Worm (Caenorhabditis elegans) whole organism, young adult: ENCODE results near the gene sgnh-1.

Source experiments
- B0019.2 ChIP-seq: fragments of 200-800 bp; sonication (Bioruptor generic); conservative IDR thresholded peaks from 2 replicates; pipeline ENCODE4 v1.3.6; 2022; ENCODE audit warnings: missing genetic modification reagents, missing genetic modification characterization, missing compliant biosample characterization
- B0261.1 ChIP-seq: sonication (generic microtip); optimal IDR thresholded peaks from 2 replicates; lab custom pipeline; 2016; ENCODE audit warnings: mild to moderate bottlenecking, missing genetic modification characterization, moderate library complexity, missing compliant biosample characterization
- C06A6.2 ChIP-seq: fragments of 200-800 bp; sonication (Bioruptor generic); conservative IDR thresholded peaks from 2 replicates; pipeline ENCODE4 v1.3.6; 2022; ENCODE audit warnings: missing genetic modification characterization, missing compliant biosample characterization
- F33H1.4 ChIP-seq: fragments of 200-800 bp; sonication (Bioruptor generic); IDR thresholded peaks from 2 replicates; pipeline ENCODE4 v1.3.6; 2022; ENCODE audit warnings: missing genetic modification reagents, missing genetic modification characterization, missing compliant biosample characterization
- F55B11.4 ChIP-seq: sonication (generic microtip); optimal IDR thresholded peaks from 2 replicates; lab custom pipeline; 2016; ENCODE audit warnings: missing compliant biosample characterization, missing genetic modification characterization, borderline replicate concordance; ENCODE audit not compliant: insufficient read depth
- F57C9.4 ChIP-seq: sonication (generic microtip); optimal IDR thresholded peaks from 2 replicates; lab custom pipeline; 2017; ENCODE audit warnings: mild to moderate bottlenecking, missing genetic modification characterization, missing compliant biosample characterization
- T07F8.4 ChIP-seq: sonication (generic microtip); optimal IDR thresholded peaks from 2 replicates; lab custom pipeline; 2016; ENCODE audit warnings: mild to moderate bottlenecking, missing genetic modification characterization, moderate library complexity, missing compliant biosample characterization
- Y67H2A.10 ChIP-seq: fragments of 200-800 bp; sonication (Bioruptor generic); conservative IDR thresholded peaks from 2 replicates; pipeline ENCODE4 v1.3.6; 2022; ENCODE audit warnings: missing genetic modification reagents, missing genetic modification characterization, missing compliant biosample characterization
- ama-1 ChIP-seq, 3 experiments: fragments of 150-350 bp in 1 of 3; sonication (generic microtip) in 2 of 3; optimal IDR thresholded peaks; 2 replicates each; lab custom pipeline; 2014 to 2018; ENCODE audit warnings: missing biosample characterization in 2 of 3, missing genetic modification characterization in 2 of 3, missing genetic modification reagents in 2 of 3
- aptf-3 ChIP-seq: fragments of 200-800 bp; sonication (Bioruptor generic); IDR thresholded peaks from 2 replicates; pipeline ENCODE4 v1.3.6; 2022; ENCODE audit warnings: missing genetic modification characterization, missing compliant biosample characterization
- attf-3 ChIP-seq: fragments of 200-800 bp; sonication (Bioruptor generic); conservative IDR thresholded peaks from 2 replicates; pipeline ENCODE4 v1.3.6; 2022; ENCODE audit warnings: missing genetic modification reagents, missing genetic modification characterization, missing compliant biosample characterization
- bed-2 ChIP-seq: fragments of 200-800 bp; sonication (Bioruptor generic); IDR thresholded peaks from 2 replicates; pipeline ENCODE4 v1.3.6; 2022; ENCODE audit warnings: missing genetic modification reagents, missing genetic modification characterization, missing compliant biosample characterization
- cebp-1 ChIP-seq, 2 experiments: fragments of 200-800 bp in 1 of 2; sonication (Bioruptor generic) in 1 of 2; sonication (generic microtip) in 1 of 2; IDR thresholded peaks in 1 of 2; optimal IDR thresholded peaks in 1 of 2; 2 replicates each; pipeline versions ENCODE4 v1.3.6 to Lab custom; 2017 to 2022; ENCODE audit warnings: missing compliant biosample characterization in 2 of 2, missing genetic modification characterization in 2 of 2, mild to moderate bottlenecking in 1 of 2, missing genetic modification reagents in 1 of 2, moderate library complexity in 1 of 2
- ceh-40 ChIP-seq: fragments of 200-800 bp; sonication (Bioruptor generic); IDR thresholded peaks from 2 replicates; pipeline ENCODE4 v1.3.6; 2022; ENCODE audit warnings: missing genetic modification characterization, missing compliant biosample characterization
- die-1 ChIP-seq: sonication (generic microtip); optimal IDR thresholded peaks from 2 replicates; lab custom pipeline; 2016; ENCODE audit warnings: missing genotype, mild to moderate bottlenecking, missing genetic modification characterization, missing compliant biosample characterization
- dpl-1 ChIP-seq: fragments of 150-350 bp; optimal IDR thresholded peaks from 2 replicates; lab custom pipeline; 2014; ENCODE audit warnings: missing biosample characterization, missing genetic modification reagents, missing genetic modification characterization
- efl-1 ChIP-seq: fragments of 150-350 bp; optimal IDR thresholded peaks from 2 replicates; lab custom pipeline; 2014; ENCODE audit warnings: missing biosample characterization, missing genetic modification reagents, missing genetic modification characterization
- egrh-3 ChIP-seq: fragments of 200-800 bp; sonication (Bioruptor generic); IDR thresholded peaks from 2 replicates; pipeline ENCODE4 v1.3.6; 2022; ENCODE audit warnings: missing genetic modification reagents, missing genetic modification characterization, missing compliant biosample characterization
- ets-4 ChIP-seq: fragments of 200-800 bp; sonication (Bioruptor generic); optimal IDR thresholded peaks from 2 replicates; lab custom pipeline; 2018; ENCODE audit warnings: mild to moderate bottlenecking, missing genetic modification characterization, missing compliant biosample characterization
- fkh-3 ChIP-seq: sonication (generic microtip); optimal IDR thresholded peaks from 2 replicates; lab custom pipeline; 2016; ENCODE audit warnings: mild to moderate bottlenecking, missing genetic modification characterization, missing compliant biosample characterization
- gei-17 ChIP-seq: fragments of 200-800 bp; sonication (Bioruptor generic); optimal IDR thresholded peaks from 2 replicates; lab custom pipeline; 2018; ENCODE audit warnings: mild to moderate bottlenecking, missing genetic modification characterization, missing compliant biosample characterization
- hlh-12 ChIP-seq: sonication (generic microtip); optimal IDR thresholded peaks from 2 replicates; lab custom pipeline; 2016; ENCODE audit warnings: missing genetic modification characterization, missing compliant biosample characterization
- lag-1 ChIP-seq: fragments of 200-800 bp; sonication (Bioruptor generic); IDR thresholded peaks from 2 replicates; pipeline ENCODE4 v1.3.6; 2022; ENCODE audit warnings: missing genetic modification reagents, missing genetic modification characterization, missing compliant biosample characterization
- let-526 ChIP-seq: fragments of 200-800 bp; sonication (Bioruptor generic); IDR thresholded peaks from 2 replicates; pipeline ENCODE4 v1.3.6; 2022; ENCODE audit warnings: missing genetic modification reagents, missing genetic modification characterization, missing compliant biosample characterization
- lin-40 ChIP-seq: sonication (generic microtip); optimal IDR thresholded peaks from 2 replicates; lab custom pipeline; 2016; ENCODE audit warnings: missing genetic modification characterization, mild to moderate bottlenecking, missing compliant biosample characterization, missing genotype, missing genetic modification reagents
- madf-10 ChIP-seq: sonication (generic microtip); optimal IDR thresholded peaks from 2 replicates; lab custom pipeline; 2016; ENCODE audit warnings: mild to moderate bottlenecking, missing genetic modification characterization, missing compliant biosample characterization
- mel-28 ChIP-seq: sonication (generic microtip); optimal IDR thresholded peaks from 2 replicates; lab custom pipeline; 2016; ENCODE audit warnings: borderline replicate concordance, mild to moderate bottlenecking, missing genetic modification characterization, missing compliant biosample characterization
- mxl-1 ChIP-seq: sonication (generic microtip); optimal IDR thresholded peaks from 2 replicates; lab custom pipeline; 2016; ENCODE audit warnings: missing genetic modification characterization, missing compliant biosample characterization
- nfya-1 ChIP-seq: sonication (generic microtip); optimal IDR thresholded peaks from 2 replicates; lab custom pipeline; 2017; ENCODE audit warnings: antibody characterized with exemption, missing compliant biosample characterization, missing genetic modification characterization, borderline replicate concordance; ENCODE audit not compliant: insufficient read depth
- nhr-27 ChIP-seq: fragments of 200-800 bp; sonication (Bioruptor generic); optimal IDR thresholded peaks from 2 replicates; lab custom pipeline; 2018; ENCODE audit warnings: mild to moderate bottlenecking, missing genetic modification characterization, moderate library complexity, missing compliant biosample characterization
- nhr-90 ChIP-seq: sonication (generic microtip); optimal IDR thresholded peaks from 2 replicates; lab custom pipeline; 2016; ENCODE audit warnings: missing genotype, mild to moderate bottlenecking, missing genetic modification characterization, missing compliant biosample characterization
- rec-8 ChIP-seq, 2 experiments: sonication (generic microtip); optimal IDR thresholded peaks; 2 replicates each; lab custom pipeline; 2016; ENCODE audit warnings: mild to moderate bottlenecking in 2 of 2, missing genetic modification characterization in 2 of 2, missing genetic modification reagents in 2 of 2, missing genotype in 2 of 2, missing biosample characterization in 1 of 2, missing compliant biosample characterization in 1 of 2, moderate library complexity in 1 of 2
- rpc-1 ChIP-seq, 2 experiments: fragments of 150-350 bp in 1 of 2; sonication (generic microtip) in 1 of 2; optimal IDR thresholded peaks; 2 replicates each; lab custom pipeline; 2014 to 2018; ENCODE audit warnings: missing biosample characterization in 1 of 2, missing genetic modification characterization in 1 of 2, missing genetic modification reagents in 1 of 2, missing genotype in 1 of 2
- sea-2 ChIP-seq: fragments of 200-800 bp; sonication (Bioruptor generic); IDR thresholded peaks from 2 replicates; pipeline ENCODE4 v1.3.6; 2022; ENCODE audit warnings: missing genetic modification characterization, missing compliant biosample characterization
- snpc-4 ChIP-seq, 5 experiments: fragments of 150-350 bp in 1 of 5; sonication (generic microtip) in 4 of 5; optimal IDR thresholded peaks; 2 replicates each; lab custom pipeline; 2014 to 2018; ENCODE audit warnings: missing genetic modification characterization in 5 of 5, missing biosample characterization in 3 of 5, antibody characterized with exemption in 2 of 5, mild to moderate bottlenecking in 2 of 5, missing compliant biosample characterization in 2 of 5, missing genotype in 2 of 5, moderate library complexity in 2 of 5, missing genetic modification reagents in 1 of 5
- tbp1 ChIP-seq: fragments of 200-800 bp; sonication (Bioruptor generic); optimal IDR thresholded peaks from 2 replicates; lab custom pipeline; 2018; ENCODE audit warnings: mild to moderate bottlenecking, missing genetic modification characterization, missing compliant biosample characterization
- unc-130 ChIP-seq: sonication (generic microtip); optimal IDR thresholded peaks from 2 replicates; lab custom pipeline; 2016; ENCODE audit warnings: missing genetic modification reagents, missing genetic modification characterization, missing compliant biosample characterization
- unc-62 ChIP-seq: fragments of 150-350 bp; optimal IDR thresholded peaks from 2 replicates; lab custom pipeline; 2014; ENCODE audit warnings: missing biosample characterization, missing genetic modification reagents, missing genetic modification characterization
- xnd-1 ChIP-seq: sonication (generic microtip); optimal IDR thresholded peaks from 2 replicates; lab custom pipeline; 2016; ENCODE audit warnings: missing genotype, missing genetic modification reagents, missing genetic modification characterization, missing compliant biosample characterization
- zfh-2 ChIP-seq: fragments of 200-800 bp; sonication (Bioruptor generic); conservative IDR thresholded peaks from 2 replicates; pipeline ENCODE4 v1.3.6; 2022; ENCODE audit warnings: missing genetic modification reagents, missing genetic modification characterization, missing compliant biosample characterization
- ztf-25 ChIP-seq: fragments of 200-800 bp; sonication (Bioruptor generic); IDR thresholded peaks from 2 replicates; pipeline ENCODE4 v1.3.6; 2022; ENCODE audit warnings: missing genetic modification reagents, missing genetic modification characterization, missing compliant biosample characterization
- ztf-6 ChIP-seq: fragments of 200-800 bp; sonication (Bioruptor generic); IDR thresholded peaks from 2 replicates; pipeline ENCODE4 v1.3.6; 2022; ENCODE audit warnings: missing genetic modification reagents, missing genetic modification characterization, missing compliant biosample characterization

Gene sgnh-1

DNA sequence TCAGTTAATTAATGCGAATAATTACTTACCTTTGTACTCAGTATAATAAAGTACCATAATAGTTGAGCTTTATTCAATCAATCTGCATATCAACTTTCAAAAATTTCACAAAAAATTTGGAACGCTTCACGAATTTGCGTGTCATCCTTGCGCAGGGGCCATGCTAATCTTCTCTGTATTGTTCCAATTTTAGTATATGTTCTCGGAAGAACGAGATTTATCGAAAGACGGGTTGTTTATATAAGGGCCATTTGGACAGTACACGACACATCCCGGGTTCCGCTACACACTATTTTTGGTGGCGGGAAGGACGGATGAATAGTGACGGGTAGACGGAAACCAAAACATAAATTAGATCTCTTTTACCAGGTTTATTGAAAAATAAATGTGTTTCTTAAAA, 25.2 kb upstream of the sgnh-1 start (continued):
- no peak for TF ChIP-seq ceh-40 (GFP tag; lab: Robert Waterston, UW)
- 0 out of 2 replicates have a peak, but pooled peaks have one; percentile 67 for TF ChIP-seq ztf-25 (GFP tag; lab: Robert Waterston, UW)
- TF ChIP-seq F33H1.4 (GFP tag; lab: Robert Waterston, UW): no peak
- no peak for TF ChIP-seq dpl-1 (GFP tag; lab: Kevin White, UChicago)
- TF ChIP-seq ets-4 (GFP tag; lab: Kevin White, UChicago): no peak
- TF ChIP-seq ama-1 (optimal IDR thresholded peaks at IDR 0.05; lab: Kevin White, UChicago): no peak
- TF ChIP-seq ama-1 (GFP tag; optimal IDR thresholded peaks at IDR 0.05; lab: Kevin White, UChicago): no peak
- no peak for TF ChIP-seq nfya-1 (tag; lab: Kevin White, UChicago)
- peak; percentile 50 for TF ChIP-seq rpc-1 (optimal IDR thresholded peaks at IDR 0.05; lab: Kevin White, UChicago)
- peak; percentile 82 for TF ChIP-seq rpc-1 (tag; optimal IDR thresholded peaks at IDR 0.05; lab: Kevin White, UChicago)
- no peak for TF ChIP-seq bed-2 (GFP tag; lab: Robert Waterston, UW)
- TF ChIP-seq zfh-2 (GFP tag; lab: Robert Waterston, UW): no peak
- no peak for TF ChIP-seq Y67H2A.10
- TF ChIP-seq tbp1 (GFP tag; lab: Kevin White, UChicago): peak; percentile 80
- peak; percentile 33 for TF ChIP-seq die-1 (tag; lab: Kevin White, UChicago)
- TF ChIP-seq rec-8 (tag; optimal IDR thresholded peaks at IDR 0.05; lab: Kevin White, UChicago): no peak
- TF ChIP-seq B0261.1 (tag; lab: Kevin White, UChicago): peak; percentile 48
- TF ChIP-seq nhr-27 (tag; lab: Kevin White, UChicago): no peak
- TF ChIP-seq lag-1 (GFP tag; lab: Robert Waterston, UW): no peak
- no peak for TF ChIP-seq B0019.2 (GFP tag; lab: Robert Waterston, UW)
- no peak for TF ChIP-seq attf-3 (GFP tag; lab: Robert Waterston, UW)
- TF ChIP-seq lin-40 (tag; lab: Kevin White, UChicago): no peak
- TF ChIP-seq hlh-12 (tag; lab: Kevin White, UChicago): no peak
- TF ChIP-seq, all 124 proteins: peak for 13

DNA sequence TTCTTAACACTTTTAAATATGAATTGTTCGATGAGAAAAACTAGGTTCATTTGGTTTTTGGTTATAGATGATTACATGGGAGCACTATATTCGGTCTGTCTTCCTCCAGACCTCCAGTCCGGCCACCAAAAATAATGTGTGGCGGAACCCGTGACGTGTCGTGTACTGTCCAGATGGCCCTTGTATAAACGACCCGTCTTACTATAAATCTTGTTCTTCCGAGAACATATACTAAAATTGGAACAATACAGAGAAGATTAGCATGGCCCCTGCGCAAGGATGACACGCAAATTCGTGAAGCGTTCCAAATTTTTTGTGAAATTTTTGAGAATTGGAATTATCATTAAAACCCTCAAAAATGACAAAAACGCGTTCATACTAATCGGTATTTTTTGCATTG, 23.1 kb upstream of the sgnh-1 start:
- TF ChIP-seq sea-2 (GFP tag; lab: Robert Waterston, UW): no peak
- no peak for TF ChIP-seq rpc-1 (optimal IDR thresholded peaks at IDR 0.05; lab: Kevin White, UChicago)
- TF ChIP-seq rpc-1 (tag; optimal IDR thresholded peaks at IDR 0.05; lab: Kevin White, UChicago): peak; percentile 60
- no peak for TF ChIP-seq snpc-4 (GFP tag; optimal IDR thresholded peaks at IDR 0.05; lab: Kevin White, UChicago)
- peak in 1 of 4 experiments; percentile 64 for TF ChIP-seq snpc-4 (tag; optimal IDR thresholded peaks at IDR 0.05; lab: Kevin White, UChicago)

DNA sequence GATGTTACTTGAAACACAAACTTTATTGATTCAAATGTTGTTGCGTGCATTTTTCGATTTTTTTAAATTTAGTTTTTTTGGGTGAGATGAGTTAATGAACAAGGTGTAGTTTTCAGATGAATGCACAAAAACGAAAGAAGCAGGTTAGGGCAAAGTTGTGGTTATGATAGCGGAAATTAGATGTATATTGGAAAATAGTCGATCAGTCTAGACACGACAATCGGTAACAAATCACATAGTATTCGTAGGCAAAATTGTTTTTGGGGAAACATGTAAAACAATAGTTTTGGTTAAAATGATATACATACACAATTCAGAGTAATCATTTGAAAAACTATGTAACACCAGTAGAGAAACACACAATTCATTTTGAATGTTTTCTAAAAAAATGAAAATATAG, 22.1 kb upstream of the sgnh-1 start, which contains the start of gene str-172:
Gene str-172 (minus strand): TSS at position 101 of the 400 bp plus-strand sequence.
- no peak for TF ChIP-seq F55B11.4 (tag; lab: Kevin White, UChicago)
- TF ChIP-seq aptf-3 (GFP tag; lab: Robert Waterston, UW): no peak

DNA sequence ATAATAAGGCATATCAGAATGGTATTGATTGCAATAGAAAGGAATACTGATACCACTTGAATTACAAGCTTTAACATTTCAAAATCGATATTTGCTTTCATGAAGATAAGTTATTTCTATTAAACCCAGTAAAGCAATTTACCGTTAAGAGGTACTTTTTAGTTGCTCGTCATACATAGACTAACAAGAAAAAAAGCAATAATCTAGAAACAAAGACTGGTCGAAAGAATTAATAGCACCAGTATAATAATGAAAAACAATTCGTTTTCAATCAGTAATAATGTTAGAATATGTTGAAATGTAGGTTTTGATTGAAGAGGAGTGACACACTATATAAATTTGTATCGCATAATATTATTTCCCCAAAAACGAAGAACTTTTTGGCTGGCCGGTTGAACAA, 19.2 kb upstream of the sgnh-1 start, which contains the start of gene str-175:
Gene str-175 (minus strand): TSS at position 101 of the 400 bp plus-strand sequence.
- TF ChIP-seq F57C9.4 (no peak), ztf-6 (GFP tag; lab: Robert Waterston, UW) (no peak), T07F8.4 (tag; lab: Kevin White, UChicago) (no peak), fkh-3 (tag; lab: Kevin White, UChicago) (no peak), efl-1 (no peak), ets-4 (GFP tag; lab: Kevin White, UChicago) (no peak), unc-62 (GFP tag; lab: Kevin White, UChicago) (no peak), C06A6.2 (GFP tag; lab: Robert Waterston, UW) (no peak), unc-130 (GFP tag; lab: Kevin White, UChicago) (no peak), mxl-1 (tag; lab: Kevin White, UChicago) (no peak), egrh-3 (GFP tag; lab: Robert Waterston, UW) (no peak), xnd-1 (tag; lab: Kevin White, UChicago) (no peak), mel-28 (tag; lab: Kevin White, UChicago) (no peak), cebp-1 (GFP tag; IDR thresholded peaks at IDR 0.05; lab: Robert Waterston, UW) (no peak), cebp-1 (tag; optimal IDR thresholded peaks at IDR 0.05; lab: Kevin White, UChicago) (no peak), madf-10 (tag; lab: Kevin White, UChicago) (no peak), lag-1 (GFP tag; lab: Robert Waterston, UW) (no peak), gei-17 (GFP tag; lab: Kevin White, UChicago) (no peak), let-526 (GFP tag; lab: Robert Waterston, UW) (no peak), nhr-90 (tag; lab: Kevin White, UChicago) (no peak)
